Fruit fly (Drosophila melanogaster) whole organism, embryonic: ENCODE results near the gene Mocs1.

Experiments used
- Adf1 ChIP-seq: fragments of 200-800 bp; sonication (Bioruptor generic); IDR thresholded peaks from 2 replicates; pipeline ENCODE4 v1.3.6; 2022; ENCODE audit warnings: missing biosample characterization, missing genetic modification characterization
- Atf6 ChIP-seq: fragments of 200-800 bp; sonication (Bioruptor generic); IDR thresholded peaks from 2 replicates; pipeline ENCODE4 v1.3.6; 2022; ENCODE audit warnings: missing biosample characterization, missing genetic modification characterization
- CG10267 ChIP-seq: fragments of 200-800 bp; sonication (Bioruptor generic); optimal IDR thresholded peaks from 2 replicates; lab custom pipeline; 2018; ENCODE audit warnings: missing biosample characterization, mild to moderate bottlenecking, missing genetic modification characterization, moderate library complexity
- CG10274 ChIP-seq: fragments of 200-800 bp; sonication (Bioruptor generic); optimal IDR thresholded peaks from 3 replicates; lab custom pipeline; 2017; ENCODE audit warnings: missing biosample characterization, mild to moderate bottlenecking, missing genetic modification characterization
- CG12769 ChIP-seq: fragments of 200-800 bp; sonication (Bioruptor generic); optimal IDR thresholded peaks from 2 replicates; lab custom pipeline; 2019; ENCODE audit warnings: missing biosample characterization, mild to moderate bottlenecking, missing genetic modification characterization, moderate library complexity
- CG13296 ChIP-seq: fragments of 200-800 bp; sonication (Bioruptor generic); optimal IDR thresholded peaks from 3 replicates; lab custom pipeline; 2018; ENCODE audit warnings: missing biosample characterization, mild to moderate bottlenecking, missing genetic modification characterization
- CG17328 ChIP-seq: fragments of 200-800 bp; sonication (Bioruptor generic); IDR thresholded peaks from 2 replicates; pipeline ENCODE4 v1.3.6; 2022; ENCODE audit warnings: missing biosample characterization, missing genetic modification characterization
- CG17361 ChIP-seq: fragments of 200-800 bp; sonication (Bioruptor generic); IDR thresholded peaks from 3 replicates; pipeline ENCODE4 v1.3.6; 2022; ENCODE audit warnings: missing biosample characterization, missing genetic modification characterization
- CG18599 ChIP-seq: fragments of 200-800 bp; sonication (Bioruptor generic); optimal IDR thresholded peaks from 3 replicates; lab custom pipeline; 2017; ENCODE audit warnings: missing biosample characterization, missing genetic modification characterization, mild to moderate bottlenecking, moderate library complexity, missing genetic modification reagents
- CG32532 ChIP-seq: fragments of 200-800 bp; sonication (Bioruptor generic); IDR thresholded peaks from 2 replicates; pipeline ENCODE4 v1.3.6; 2022; ENCODE audit warnings: missing biosample characterization, missing genetic modification characterization
- CG34376 ChIP-seq: fragments of 200-800 bp; sonication (Bioruptor generic); optimal IDR thresholded peaks from 2 replicates; lab custom pipeline; 2018; ENCODE audit warnings: missing biosample characterization, mild to moderate bottlenecking, missing genetic modification characterization
- CG34422 ChIP-seq: fragments of 200-800 bp; sonication (Bioruptor generic); IDR thresholded peaks from 3 replicates; pipeline ENCODE4 v1.3.6; 2022; ENCODE audit warnings: missing biosample characterization, missing genetic modification characterization
- CG42726 ChIP-seq: fragments of 200-800 bp; sonication (Bioruptor generic); IDR thresholded peaks from 2 replicates; pipeline ENCODE4 v1.3.6; 2022; ENCODE audit warnings: missing biosample characterization, missing genetic modification characterization; ENCODE audit not compliant: partially characterized antibody
- CG6175 ChIP-seq: fragments of 200-800 bp; sonication (Bioruptor generic); IDR thresholded peaks from 3 replicates; pipeline ENCODE4 v1.3.6; 2022; ENCODE audit warnings: missing biosample characterization, missing genetic modification characterization
- CG7745 ChIP-seq: fragments of 200-800 bp; sonication (Bioruptor generic); optimal IDR thresholded peaks from 2 replicates; lab custom pipeline; 2018; ENCODE audit warnings: missing biosample characterization, mild to moderate bottlenecking, missing genetic modification characterization, moderate library complexity
- CG8290 ChIP-seq, 3 experiments: fragments of 200-800 bp; sonication (Bioruptor generic); optimal IDR thresholded peaks; 2 replicates each; lab custom pipeline; 2016 to 2019; ENCODE audit warnings: missing biosample characterization in 3 of 3, missing genetic modification characterization in 3 of 3, mild to moderate bottlenecking in 2 of 3, moderate library complexity in 1 of 3
- CG9932 ChIP-seq: fragments of 200-800 bp; sonication (Bioruptor generic); IDR thresholded peaks from 2 replicates; pipeline ENCODE4 v1.3.6; 2022; ENCODE audit warnings: missing biosample characterization, missing genetic modification characterization
- Dbx ChIP-seq: fragments of 200-800 bp; sonication (Bioruptor generic); IDR thresholded peaks from 3 replicates; pipeline ENCODE4 v1.3.6; 2022; ENCODE audit warnings: missing biosample characterization, missing genetic modification characterization
- Deaf1 ChIP-seq: fragments of 200-800 bp; optimal IDR thresholded peaks from 3 replicates; lab custom pipeline; 2019; ENCODE audit warnings: missing biosample characterization, mild to moderate bottlenecking, missing genetic modification characterization, moderate library complexity
- Fer1 ChIP-seq: fragments of 200-800 bp; sonication (Bioruptor generic); optimal IDR thresholded peaks from 2 replicates; lab custom pipeline; 2017; ENCODE audit warnings: missing biosample characterization, mild to moderate bottlenecking, missing genetic modification characterization
- HHEX ChIP-seq: fragments of 200-800 bp; sonication (Bioruptor generic); optimal IDR thresholded peaks from 3 replicates; lab custom pipeline; 2017; ENCODE audit warnings: missing biosample characterization, mild to moderate bottlenecking, missing genetic modification characterization, missing genetic modification reagents
- HmgZ ChIP-seq: fragments of 200-800 bp; sonication (Bioruptor generic); optimal IDR thresholded peaks from 2 replicates; lab custom pipeline; 2018; ENCODE audit warnings: missing biosample characterization, mild to moderate bottlenecking, missing genetic modification characterization
- Hr78 ChIP-seq, 2 experiments: fragments of 200-800 bp in 1 of 2; fragments of >200 bp in 1 of 2; sonication (Bioruptor generic) in 1 of 2; optimal IDR thresholded peaks; 2 replicates each; lab custom pipeline; 2017 to 2019; ENCODE audit warnings: missing biosample characterization in 2 of 2, missing genetic modification characterization in 2 of 2, mild to moderate bottlenecking in 1 of 2, moderate library complexity in 1 of 2
- Jarid2 ChIP-seq: fragments of 200-800 bp; sonication (Bioruptor generic); optimal IDR thresholded peaks from 3 replicates; lab custom pipeline; 2017; ENCODE audit warnings: mild to moderate bottlenecking, missing biosample characterization, missing genetic modification reagents, missing genetic modification characterization
- Mrtf ChIP-seq: fragments of 200-800 bp; sonication (Bioruptor generic); IDR thresholded peaks from 3 replicates; pipeline ENCODE4 v1.3.6; 2022; ENCODE audit warnings: missing biosample characterization, missing genetic modification characterization
- Nf-YC ChIP-seq: fragments of 200-800 bp; optimal IDR thresholded peaks from 3 replicates; lab custom pipeline; 2019; ENCODE audit warnings: missing biosample characterization, mild to moderate bottlenecking, missing genetic modification characterization, moderate library complexity
- PHDP ChIP-seq: fragments of 200-800 bp; sonication (Bioruptor generic); optimal IDR thresholded peaks from 3 replicates; lab custom pipeline; 2018; ENCODE audit warnings: missing biosample characterization, mild to moderate bottlenecking, missing genetic modification characterization, moderate library complexity
- Pdp1 ChIP-seq, 2 experiments: fragments of 200-800 bp; sonication (Bioruptor generic); optimal IDR thresholded peaks; 3 replicates each; lab custom pipeline; 2016; ENCODE audit warnings: missing biosample characterization in 2 of 2, missing genetic modification characterization in 2 of 2, mild to moderate bottlenecking in 1 of 2, moderate library complexity in 1 of 2
- Ravus ChIP-seq: fragments of 200-800 bp; sonication (Bioruptor generic); IDR thresholded peaks from 2 replicates; pipeline ENCODE4 v1.3.6; 2022; ENCODE audit warnings: missing biosample characterization, missing genetic modification characterization
- Rfx ChIP-seq: fragments of 200-800 bp; sonication (Bioruptor generic); IDR thresholded peaks from 2 replicates; pipeline ENCODE4 v1.3.6; 2022; ENCODE audit warnings: missing biosample characterization, missing genetic modification characterization
- Trl ChIP-seq, 3 experiments: fragments of >200 bp in 2 of 3; fragments of 200-800 bp in 1 of 3; sonication (Bioruptor generic) in 1 of 3; optimal IDR thresholded peaks; 2 replicates in 1 of 3; 3 replicates in 2 of 3; lab custom pipeline; 2016 to 2017; ENCODE audit warnings: missing biosample characterization in 1 of 3, missing genetic modification characterization in 1 of 3
- chinmo ChIP-seq: fragments of 200-800 bp; sonication (Bioruptor generic); IDR thresholded peaks from 4 replicates; pipeline ENCODE4 v1.3.6; 2022; ENCODE audit warnings: missing biosample characterization, missing genetic modification characterization; ENCODE audit not compliant: partially characterized antibody
- crol ChIP-seq: fragments of 200-800 bp; sonication (Bioruptor generic); IDR thresholded peaks from 2 replicates; pipeline ENCODE4 v1.3.6; 2022; ENCODE audit warnings: missing biosample characterization, missing genetic modification characterization
- dan ChIP-seq: fragments of 200-800 bp; sonication (Bioruptor generic); IDR thresholded peaks from 2 replicates; pipeline ENCODE4 v1.3.6; 2022; ENCODE audit warnings: missing biosample characterization, missing genetic modification characterization
- en ChIP-seq: fragments of 200-800 bp; sonication (Bioruptor generic); optimal IDR thresholded peaks from 2 replicates; lab custom pipeline; 2016; ENCODE audit warnings: missing biosample characterization, missing genetic modification characterization
- gro ChIP-seq: fragments of 200-800 bp; sonication (Bioruptor generic); optimal IDR thresholded peaks from 2 replicates; lab custom pipeline; 2016; ENCODE audit warnings: missing biosample characterization, missing genetic modification characterization
- mirr ChIP-seq: fragments of 200-800 bp; sonication (Bioruptor generic); optimal IDR thresholded peaks from 3 replicates; lab custom pipeline; 2018; ENCODE audit warnings: missing biosample characterization, mild to moderate bottlenecking, missing genetic modification characterization
- mld ChIP-seq: fragments of 200-800 bp; sonication (Bioruptor generic); IDR thresholded peaks from 3 replicates; pipeline ENCODE4 v1.3.6; 2022; ENCODE audit warnings: missing biosample characterization, missing genetic modification characterization; ENCODE audit not compliant: partially characterized antibody
- otp ChIP-seq: fragments of 200-800 bp; sonication (Bioruptor generic); IDR thresholded peaks from 3 replicates; pipeline ENCODE4, ENCODE4 v1.3.6; 2022; ENCODE audit warnings: missing biosample characterization, missing genetic modification characterization
- pan ChIP-seq, 4 experiments: fragments of >200 bp in 3 of 4; fragments of 200-800 bp in 1 of 4; sonication (Bioruptor generic) in 1 of 4; optimal IDR thresholded peaks in 3 of 4; IDR thresholded peaks in 1 of 4; 2 replicates each; pipeline versions ENCODE4 v1.3.6 to Lab custom; 2017 to 2022; ENCODE audit warnings: missing biosample characterization in 2 of 4, missing genetic modification characterization in 2 of 4, mixed read lengths in 1 of 4
- pzg ChIP-seq: fragments of 200-800 bp; sonication (Bioruptor generic); optimal IDR thresholded peaks from 3 replicates; lab custom pipeline; 2018; ENCODE audit warnings: missing biosample characterization, mild to moderate bottlenecking, missing genetic modification characterization, moderate library complexity
- ranshi ChIP-seq: fragments of 200-800 bp; sonication (Bioruptor generic); IDR thresholded peaks from 2 replicates; pipeline ENCODE4 v1.3.6; 2022; ENCODE audit warnings: missing biosample characterization, missing genetic modification characterization
- slbo ChIP-seq: fragments of 200-800 bp; sonication (Bioruptor generic); IDR thresholded peaks from 2 replicates; pipeline ENCODE4 v1.3.6; 2022; ENCODE audit warnings: missing biosample characterization, missing genetic modification characterization
- sug ChIP-seq: fragments of 200-800 bp; optimal IDR thresholded peaks from 2 replicates; lab custom pipeline; 2019; ENCODE audit warnings: missing biosample characterization, mild to moderate bottlenecking, missing genetic modification characterization, moderate library complexity
- ttk ChIP-seq: fragments of 200-800 bp; sonication (Bioruptor generic); IDR thresholded peaks from 2 replicates; pipeline ENCODE4 v2.1.2; 2022; ENCODE audit warnings: missing biosample characterization, missing genetic modification characterization
- tup ChIP-seq: fragments of 200-800 bp; sonication (Bioruptor generic); optimal IDR thresholded peaks from 2 replicates; lab custom pipeline; 2016; ENCODE audit warnings: missing biosample characterization, mild to moderate bottlenecking, missing genetic modification characterization, moderate library complexity
- vvl ChIP-seq: fragments of 200-800 bp; sonication (Bioruptor generic); IDR thresholded peaks from 2 replicates; pipeline ENCODE4 v1.3.6; 2022; ENCODE audit warnings: missing biosample characterization, missing genetic modification characterization

The Mocs1 gene

dm6 chr3L:11070372-11070854 is at the start of gene Mocs1:
Gene Mocs1 (plus strand): TSS chr3L:11070526.
- TF ChIP-seq pzg (GFP tag; lab: Kevin White, UChicago) (peak; percentile 41), CG42726 (GFP tag; lab: Robert Waterston, UW) (peak; percentile 26; the same call in 1 of the 2 replicates), Hr78 (GFP tag; optimal IDR thresholded peaks at IDR 0.05; lab: Kevin White, UChicago) (peak in 1 of 2 experiments; percentile 98), en (GFP tag; lab: Kevin White, UChicago) (no peak), mirr (peak; percentile 23), CG8290 (GFP tag; optimal IDR thresholded peaks at IDR 0.05; lab: Kevin White, UChicago) (no peak), CG8290 (tag; optimal IDR thresholded peaks at IDR 0.05; lab: Kevin White, UChicago) (peak in 1 of 2 experiments; percentile 45), Rfx (GFP tag; lab: Robert Waterston, UW) (peak; percentile 62), Dbx (peak; percentile 32; the same call in 1 of the 3 replicates), CG17361 (GFP tag; lab: Robert Waterston, UW) (no peak), CG13296 (GFP tag; lab: Kevin White, UChicago) (peak; percentile 5), dan (GFP tag; lab: Robert Waterston, UW) (no peak), Trl (optimal IDR thresholded peaks at IDR 0.05; lab: Kevin White, UChicago) (peak in 1 of 2 experiments; percentile 6), Trl (GFP tag; optimal IDR thresholded peaks at IDR 0.05; lab: Kevin White, UChicago) (no peak), mld (GFP tag; lab: Robert Waterston, UW) (no peak), Nf-YC (peak; percentile 38), Deaf1 (tag; lab: Kevin White, UChicago) (peak; percentile 8), Adf1 (GFP tag; lab: Robert Waterston, UW) (peak; percentile 48), HmgZ (peak; percentile 38), CG17328 (peak; percentile 30; the same call in 1 of the 2 replicates), Ravus (no peak), CG12769 (tag; lab: Kevin White, UChicago) (peak; percentile 38), CG9932 (GFP tag; lab: Robert Waterston, UW) (peak; percentile 52), vvl (GFP tag; lab: Robert Waterston, UW) (0 out of 2 replicates have a peak, but pooled peaks have one; percentile 8), CG32532 (GFP tag; lab: Robert Waterston, UW) (peak; percentile 53), CG34422 (GFP tag; lab: Robert Waterston, UW) (peak; percentile 77; the same call in 1 of the 3 replicates), PHDP (tag; lab: Kevin White, UChicago) (peak; percentile 2), gro (peak; percentile 15), otp (GFP tag; lab: Robert Waterston, UW) (0 out of 3 replicates have a peak, but pooled peaks have one; percentile 24), CG10267 (tag; lab: Kevin White, UChicago) (peak; percentile 24), CG7745 (no peak), CG6175 (GFP tag; lab: Robert Waterston, UW) (0 out of 3 replicates have a peak, but pooled peaks have one; percentile 39), Pdp1 (GFP tag; optimal IDR thresholded peaks at IDR 0.05; lab: Kevin White, UChicago) (peak in 1 of 2 experiments; percentile 96), chinmo (GFP tag; lab: Robert Waterston, UW) (peak; percentile 88; the same call in 3 of the 4 replicates), ttk (GFP tag; lab: Robert Waterston, UW) (peak; percentile 26; the same call in 1 of the 2 replicates), sug (tag; lab: Kevin White, UChicago) (peak; percentile 99), CG34376 (GFP tag; lab: Kevin White, UChicago) (peak; percentile 65), CG10274 (no peak), CG18599 (GFP tag; lab: Kevin White, UChicago) (peak; percentile 6), tup (GFP tag; lab: Kevin White, UChicago) (no peak), pan (optimal IDR thresholded peaks at IDR 0.05; lab: Kevin White, UChicago) (no peak), pan (GFP tag; optimal IDR thresholded peaks at IDR 0.05 in 1 of 2, IDR thresholded peaks at IDR 0.05 in 1 of 2) (peak in 1 of 2 experiments; percentile 14), Atf6 (GFP tag; lab: Robert Waterston, UW) (0 out of 2 replicates have a peak, but pooled peaks have one; percentile 43), crol (peak; percentile 96), Mrtf (GFP tag; lab: Robert Waterston, UW) (peak; percentile 13; the same call in 1 of the 3 replicates), ranshi (GFP tag; lab: Robert Waterston, UW) (peak; percentile 19; the same call in 1 of the 2 replicates), slbo (0 out of 2 replicates have a peak, but pooled peaks have one; percentile 24), Jarid2 (peak; percentile 57), Fer1 (peak; percentile 41), HHEX (GFP tag; lab: Kevin White, UChicago) (peak; percentile 6)
